Fruit fly (Drosophila melanogaster): Measurements from ENCODE around the gene Nhe1.

DNA sequence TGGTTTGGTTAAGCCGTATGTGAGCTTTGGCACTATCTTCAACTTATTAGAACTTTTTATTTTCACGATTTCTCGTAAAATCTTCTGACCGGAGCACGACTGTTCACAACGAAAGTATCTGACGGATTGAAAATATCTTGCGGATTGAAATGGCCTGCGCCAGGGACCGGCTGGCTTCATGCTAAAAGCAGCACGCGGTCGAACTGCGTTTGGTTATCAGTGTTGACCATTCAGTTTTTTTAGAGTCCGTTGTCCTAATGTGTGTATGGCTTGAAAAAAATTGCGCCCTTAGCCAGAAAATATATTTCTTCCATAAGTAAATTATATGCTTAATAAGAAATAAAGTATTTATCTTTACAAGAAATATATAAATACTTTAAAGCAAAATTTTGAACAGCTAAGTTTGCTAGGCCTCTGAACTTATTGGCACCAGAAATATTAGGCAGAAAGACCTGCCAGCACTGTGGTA, 19.2 kb downstream of the Nhe1 start, which contains the start of gene net:
- TF ChIP-seq CG17806 (tag; optimal IDR thresholded peaks at IDR 0.05), result peak; percentile 61
- TF ChIP-seq Pif1B (GFP tag; optimal IDR thresholded peaks at IDR 0.05), result peak; percentile 60
- TF ChIP-seq CG14655 (GFP tag; optimal IDR thresholded peaks at IDR 0.05), result peak; percentile 76
- peak; percentile 72 for TF ChIP-seq CG8301 (tag; optimal IDR thresholded peaks at IDR 0.05)
- no peak for TF ChIP-seq CG10348 (GFP tag; IDR thresholded peaks at IDR 0.05)
